Fruit fly (Drosophila melanogaster) whole organism, embryonic: ENCODE results near the gene Spase25.

Source experiments
- Atf6 ChIP-seq: fragments of 200-800 bp; sonication (Bioruptor generic); IDR thresholded peaks from 2 replicates; pipeline ENCODE4 v1.3.6; 2022; ENCODE audit warnings: missing biosample characterization, missing genetic modification characterization
- CG10565 ChIP-seq: fragments of 200-800 bp; sonication (Bioruptor generic); optimal IDR thresholded peaks from 3 replicates; lab custom pipeline; 2016; ENCODE audit warnings: missing biosample characterization, mild to moderate bottlenecking, missing genetic modification characterization
- CG12219 ChIP-seq: fragments of 200-800 bp; sonication (Bioruptor generic); optimal IDR thresholded peaks from 3 replicates; lab custom pipeline; 2018; ENCODE audit warnings: missing biosample characterization, mild to moderate bottlenecking, missing genetic modification characterization
- CG12299 ChIP-seq: fragments of 200-800 bp; sonication (Bioruptor generic); optimal IDR thresholded peaks from 2 replicates; lab custom pipeline; 2018; ENCODE audit warnings: missing biosample characterization, mild to moderate bottlenecking, missing genetic modification characterization
- CG12391 ChIP-seq: fragments of 200-800 bp; sonication (Bioruptor generic); optimal IDR thresholded peaks from 3 replicates; lab custom pipeline; 2018; ENCODE audit warnings: missing biosample characterization, mild to moderate bottlenecking, missing genetic modification characterization, moderate library complexity
- CG13287 ChIP-seq: fragments of 200-800 bp; sonication (Bioruptor generic); IDR thresholded peaks from 2 replicates; pipeline ENCODE4 v1.3.6; 2022; ENCODE audit warnings: missing biosample characterization, missing genetic modification characterization; ENCODE audit not compliant: partially characterized antibody
- CG15073 ChIP-seq: fragments of 200-800 bp; sonication (Bioruptor generic); optimal IDR thresholded peaks from 2 replicates; lab custom pipeline; 2016; ENCODE audit warnings: missing biosample characterization, missing genetic modification characterization
- CG17328 ChIP-seq: fragments of 200-800 bp; sonication (Bioruptor generic); IDR thresholded peaks from 2 replicates; pipeline ENCODE4 v1.3.6; 2022; ENCODE audit warnings: missing biosample characterization, missing genetic modification characterization
- CG18011 ChIP-seq: fragments of 200-800 bp; sonication (Bioruptor generic); optimal IDR thresholded peaks from 2 replicates; lab custom pipeline; 2017; ENCODE audit warnings: missing biosample characterization, missing genetic modification characterization, mild to moderate bottlenecking, moderate library complexity, missing genotype
- CG31365 ChIP-seq: fragments of 200-800 bp; sonication (Bioruptor generic); optimal IDR thresholded peaks from 2 replicates; lab custom pipeline; 2018; ENCODE audit warnings: missing biosample characterization, mild to moderate bottlenecking, missing genetic modification characterization
- CG32767 ChIP-seq: fragments of 200-800 bp; sonication (Bioruptor generic); IDR thresholded peaks from 2 replicates; pipeline ENCODE4 v1.3.6; 2022; ENCODE audit warnings: missing biosample characterization, missing genetic modification characterization
- CG3281 ChIP-seq: fragments of 200-800 bp; sonication (Bioruptor generic); optimal IDR thresholded peaks from 3 replicates; lab custom pipeline; 2017; ENCODE audit warnings: missing biosample characterization, mild to moderate bottlenecking, missing genetic modification characterization
- CG3838 ChIP-seq: fragments of 200-800 bp; sonication (Bioruptor generic); optimal IDR thresholded peaks from 3 replicates; lab custom pipeline; 2016; ENCODE audit warnings: missing biosample characterization, missing genetic modification characterization
- CG5180 ChIP-seq: fragments of 200-800 bp; sonication (Bioruptor generic); optimal IDR thresholded peaks from 3 replicates; lab custom pipeline; 2017; ENCODE audit warnings: missing biosample characterization, missing genetic modification characterization, mild to moderate bottlenecking, moderate library complexity, missing genetic modification reagents
- CG5953 ChIP-seq: fragments of 200-800 bp; sonication (Bioruptor generic); IDR thresholded peaks from 2 replicates; pipeline ENCODE4 v1.3.6; 2022; ENCODE audit warnings: missing biosample characterization, missing genetic modification characterization
- CG8290 ChIP-seq, 3 experiments: fragments of 200-800 bp; sonication (Bioruptor generic); optimal IDR thresholded peaks; 2 replicates each; lab custom pipeline; 2016 to 2019; ENCODE audit warnings: missing biosample characterization in 3 of 3, missing genetic modification characterization in 3 of 3, mild to moderate bottlenecking in 2 of 3, moderate library complexity in 1 of 3
- CrebB ChIP-seq: fragments of 200-800 bp; sonication (Bioruptor generic); optimal IDR thresholded peaks from 3 replicates; lab custom pipeline; 2018; ENCODE audit warnings: missing biosample characterization, mild to moderate bottlenecking, missing genetic modification characterization
- D ChIP-seq, 2 experiments: fragments of 200-800 bp in 1 of 2; fragments of >200 bp in 1 of 2; sonication (Bioruptor generic) in 1 of 2; optimal IDR thresholded peaks; 2 replicates in 1 of 2; 3 replicates in 1 of 2; lab custom pipeline; 2017; ENCODE audit warnings: mild to moderate bottlenecking in 1 of 2, missing biosample characterization in 1 of 2, missing genetic modification characterization in 1 of 2, missing genetic modification reagents in 1 of 2
- Dp ChIP-seq: fragments of 200-800 bp; sonication (Bioruptor generic); optimal IDR thresholded peaks from 2 replicates; lab custom pipeline; 2018; ENCODE audit warnings: missing biosample characterization, mild to moderate bottlenecking, missing genetic modification characterization, moderate library complexity
- Gsc ChIP-seq: fragments of 200-800 bp; sonication (Bioruptor generic); IDR thresholded peaks from 2 replicates; pipeline ENCODE4 v1.3.6; 2022; ENCODE audit warnings: missing biosample characterization, missing genetic modification characterization
- Gug ChIP-seq: fragments of 200-800 bp; sonication (Bioruptor generic); IDR thresholded peaks from 4 replicates; pipeline ENCODE4 v1.3.6; 2022; ENCODE audit warnings: missing biosample characterization, missing genetic modification characterization
- Mad ChIP-seq: fragments of 200-800 bp; sonication (Bioruptor generic); optimal IDR thresholded peaks from 2 replicates; lab custom pipeline; 2016; ENCODE audit warnings: missing biosample characterization, missing genetic modification characterization
- Max ChIP-seq: fragments of 200-800 bp; sonication (Bioruptor generic); optimal IDR thresholded peaks from 2 replicates; lab custom pipeline; 2016; ENCODE audit warnings: missing biosample characterization, mild to moderate bottlenecking, missing genetic modification characterization
- Meics ChIP-seq: fragments of 200-800 bp; sonication (Bioruptor generic); optimal IDR thresholded peaks from 2 replicates; lab custom pipeline; 2017; ENCODE audit warnings: missing biosample characterization, mild to moderate bottlenecking, missing genetic modification characterization
- NC2α ChIP-seq: fragments of 200-800 bp; sonication (Bioruptor generic); optimal IDR thresholded peaks from 2 replicates; lab custom pipeline; 2016; ENCODE audit warnings: missing biosample characterization, missing genetic modification characterization
- Opbp ChIP-seq: fragments of 200-800 bp; sonication (Bioruptor generic); IDR thresholded peaks from 3 replicates; pipeline ENCODE4 v1.3.6; 2022; ENCODE audit warnings: missing biosample characterization, missing genetic modification characterization; ENCODE audit not compliant: partially characterized antibody
- Usf ChIP-seq: fragments of 200-800 bp; sonication (Bioruptor generic); optimal IDR thresholded peaks from 2 replicates; lab custom pipeline; 2017; ENCODE audit warnings: missing genotype, missing biosample characterization, missing genetic modification characterization
- bsh ChIP-seq, 2 experiments: fragments of 200-800 bp; sonication (Bioruptor generic); optimal IDR thresholded peaks; 2 replicates each; lab custom pipeline; 2017 to 2018; ENCODE audit warnings: mild to moderate bottlenecking in 2 of 2, missing biosample characterization in 2 of 2, missing genetic modification characterization in 2 of 2, moderate library complexity in 1 of 2
- cato ChIP-seq: fragments of 200-800 bp; sonication (Bioruptor generic); optimal IDR thresholded peaks from 2 replicates; lab custom pipeline; 2016; ENCODE audit warnings: missing biosample characterization, missing genetic modification characterization, borderline replicate concordance
- chif ChIP-seq, 2 experiments: fragments of 200-800 bp; sonication (Bioruptor generic); optimal IDR thresholded peaks; 3 replicates each; lab custom pipeline; 2016; ENCODE audit warnings: missing biosample characterization in 2 of 2, missing genetic modification characterization in 2 of 2
- cwo ChIP-seq: fragments of 200-800 bp; sonication (Bioruptor generic); optimal IDR thresholded peaks from 3 replicates; lab custom pipeline; 2017; ENCODE audit warnings: missing biosample characterization, missing genetic modification characterization, mild to moderate bottlenecking, moderate library complexity, missing genetic modification reagents
- emc ChIP-seq: fragments of 200-800 bp; sonication (Bioruptor generic); optimal IDR thresholded peaks from 2 replicates; lab custom pipeline; 2016; ENCODE audit warnings: missing biosample characterization, missing genetic modification characterization
- fd64A ChIP-seq: fragments of 200-800 bp; sonication (Bioruptor generic); optimal IDR thresholded peaks from 3 replicates; lab custom pipeline; 2018; ENCODE audit warnings: missing biosample characterization, mild to moderate bottlenecking, missing genetic modification characterization
- fd96Cb ChIP-seq: fragments of 200-800 bp; sonication (Bioruptor generic); optimal IDR thresholded peaks from 2 replicates; lab custom pipeline; 2018; ENCODE audit warnings: missing biosample characterization, mild to moderate bottlenecking, missing genetic modification characterization, moderate library complexity
- gsb ChIP-seq: fragments of 200-800 bp; sonication (Bioruptor generic); IDR thresholded peaks from 2 replicates; pipeline ENCODE4 v1.3.6; 2022; ENCODE audit warnings: missing biosample characterization, missing genetic modification characterization
- ind ChIP-seq: fragments of 200-800 bp; sonication (Bioruptor generic); optimal IDR thresholded peaks from 3 replicates; lab custom pipeline; 2016; ENCODE audit warnings: missing biosample characterization, missing genetic modification characterization
- jigr1 ChIP-seq: fragments of 200-800 bp; sonication (Bioruptor generic); IDR thresholded peaks from 3 replicates; pipeline ENCODE4 v1.3.6; 2022; ENCODE audit warnings: missing biosample characterization, missing genetic modification characterization
- kni ChIP-seq: fragments of 200-800 bp; sonication (Bioruptor generic); optimal IDR thresholded peaks from 3 replicates; lab custom pipeline; 2017; ENCODE audit warnings: mild to moderate bottlenecking, missing biosample characterization, missing genetic modification reagents, missing genetic modification characterization
- mirr ChIP-seq: fragments of 200-800 bp; sonication (Bioruptor generic); optimal IDR thresholded peaks from 3 replicates; lab custom pipeline; 2018; ENCODE audit warnings: missing biosample characterization, mild to moderate bottlenecking, missing genetic modification characterization
- nom ChIP-seq: fragments of 200-800 bp; sonication (Bioruptor generic); optimal IDR thresholded peaks from 2 replicates; lab custom pipeline; 2017; ENCODE audit warnings: missing biosample characterization, missing genetic modification characterization, mild to moderate bottlenecking, moderate library complexity, missing genetic modification reagents
- oc ChIP-seq: fragments of 200-800 bp; sonication (Bioruptor generic); optimal IDR thresholded peaks from 2 replicates; lab custom pipeline; 2018; ENCODE audit warnings: missing biosample characterization, mild to moderate bottlenecking, missing genetic modification characterization, moderate library complexity
- pnt ChIP-seq: fragments of 200-800 bp; sonication (Bioruptor generic); optimal IDR thresholded peaks from 3 replicates; lab custom pipeline; 2016; ENCODE audit warnings: missing biosample characterization, missing genetic modification characterization
- sim ChIP-seq: fragments of 200-800 bp; sonication (Bioruptor generic); IDR thresholded peaks from 2 replicates; pipeline ENCODE4 v1.3.6; 2022; ENCODE audit warnings: missing biosample characterization, missing genetic modification characterization
- sqz ChIP-seq: fragments of 200-800 bp; sonication (Bioruptor generic); optimal IDR thresholded peaks from 3 replicates; lab custom pipeline; 2018; ENCODE audit warnings: missing biosample characterization, mild to moderate bottlenecking, missing genetic modification characterization
- tna ChIP-seq: fragments of 200-800 bp; sonication (Bioruptor generic); IDR thresholded peaks from 2 replicates; pipeline ENCODE4 v1.3.6; 2022; ENCODE audit warnings: missing biosample characterization, missing genetic modification characterization; ENCODE audit not compliant: partially characterized antibody
- toy ChIP-seq: fragments of 200-800 bp; sonication (Bioruptor generic); IDR thresholded peaks from 2 replicates; pipeline ENCODE4 v1.3.6; 2022; ENCODE audit warnings: missing biosample characterization, missing genetic modification characterization

The Spase25 gene

DNA sequence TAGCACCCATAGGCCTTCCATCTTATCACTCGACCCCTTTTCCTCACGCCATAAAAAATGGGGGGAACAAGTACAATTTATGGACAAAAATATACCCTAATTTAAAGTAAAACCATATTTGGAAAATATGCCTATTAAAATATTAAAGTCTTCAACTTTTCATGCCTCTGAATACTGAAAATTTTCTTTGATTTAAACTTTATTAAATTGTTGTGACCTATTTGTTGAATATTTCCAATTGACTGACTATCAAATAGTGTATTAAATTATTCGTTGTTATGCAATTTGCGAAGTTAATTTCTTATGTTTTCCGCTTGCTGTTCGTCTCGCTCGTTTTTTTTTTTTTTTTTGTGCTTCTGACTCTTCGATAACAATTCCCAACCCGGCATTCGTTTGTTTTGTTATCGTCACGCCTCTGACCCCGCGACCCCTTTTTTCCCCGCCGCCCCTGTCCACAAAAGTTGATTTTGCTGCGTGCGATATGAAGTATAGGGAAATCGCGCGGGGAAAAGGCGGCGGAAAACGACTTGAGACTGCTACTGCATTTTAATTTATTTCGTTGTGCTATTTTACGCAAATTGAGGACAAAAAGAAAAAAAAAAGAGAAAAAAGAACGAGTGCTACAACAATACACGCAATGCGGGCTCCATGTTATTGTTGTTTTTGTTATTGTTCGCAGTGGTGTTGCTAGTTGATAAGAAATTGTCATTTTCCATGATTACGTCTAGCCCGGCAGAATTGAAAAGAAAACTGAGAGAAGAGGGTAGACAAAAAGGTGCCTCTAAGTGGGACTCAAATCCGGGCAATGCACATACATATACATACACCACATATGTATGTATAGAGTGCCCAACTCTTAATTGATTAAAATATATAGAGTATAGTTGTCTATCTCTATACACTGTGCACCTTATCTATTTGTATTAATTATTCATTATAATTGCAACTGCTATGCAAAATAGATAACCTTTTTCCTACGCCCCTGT lies 36.8 kb downstream of the Spase25 start (continued):
- TF ChIP-seq CG18011 (GFP tag; lab: Kevin White, UChicago) (no peak), fd64A (GFP tag; lab: Kevin White, UChicago) (no peak), CG12219 (GFP tag; lab: Kevin White, UChicago) (peak; percentile 60), tna (no peak), fd96Cb (peak; percentile 67), Gsc (GFP tag; lab: Robert Waterston, UW) (no peak), CrebB (peak; percentile 1), CG5953 (GFP tag; lab: Robert Waterston, UW) (no peak), gsb (GFP tag; lab: Robert Waterston, UW) (no peak), cato (GFP tag; lab: Kevin White, UChicago) (no peak), mirr (GFP tag; lab: Kevin White, UChicago) (no peak), Dp (GFP tag; lab: Kevin White, UChicago) (no peak), Opbp (no peak), CG12391 (tag; lab: Kevin White, UChicago) (peak; percentile 76), CG10565 (GFP tag; lab: Kevin White, UChicago) (no peak), Gug (GFP tag; lab: Robert Waterston, UW) (no peak), Usf (GFP tag; lab: Kevin White, UChicago) (no peak), CG17328 (GFP tag; lab: Robert Waterston, UW) (peak; percentile 51; the same call in 1 of the 2 replicates), bsh (GFP tag; optimal IDR thresholded peaks at IDR 0.05; lab: Kevin White, UChicago) (peak in 1 of 2 experiments; percentile 82), Max (GFP tag; lab: Kevin White, UChicago) (no peak), CG5180 (GFP tag; lab: Kevin White, UChicago) (peak; percentile 23), oc (tag; lab: Kevin White, UChicago) (peak; percentile 72), CG31365 (tag; lab: Kevin White, UChicago) (no peak), CG32767 (GFP tag; lab: Robert Waterston, UW) (peak; percentile 66), CG8290 (GFP tag; optimal IDR thresholded peaks at IDR 0.05; lab: Kevin White, UChicago) (no peak), CG8290 (tag; optimal IDR thresholded peaks at IDR 0.05; lab: Kevin White, UChicago) (peak in 1 of 2 experiments; percentile 3), jigr1 (GFP tag; lab: Robert Waterston, UW) (no peak), NC2α (GFP tag; lab: Kevin White, UChicago) (no peak), sqz (GFP tag; lab: Kevin White, UChicago) (peak; percentile 76), CG13287 (GFP tag; lab: Robert Waterston, UW) (no peak), CG3281 (peak; percentile 14), Atf6 (peak; percentile 56; the same call in 1 of the 2 replicates), toy (GFP tag; lab: Robert Waterston, UW) (no peak), cwo (GFP tag; lab: Kevin White, UChicago) (peak; percentile 68), emc (GFP tag; lab: Kevin White, UChicago) (no peak), nom (peak; percentile 26), Mad (GFP tag; lab: Kevin White, UChicago) (no peak), Meics (GFP tag; lab: Kevin White, UChicago) (peak; percentile 71), chif (GFP tag; optimal IDR thresholded peaks at IDR 0.05; lab: Kevin White, UChicago) (peak in 1 of 2 experiments; percentile 46), CG3838 (GFP tag; lab: Kevin White, UChicago) (no peak), ind (GFP tag; lab: Kevin White, UChicago) (peak; percentile 56), D (optimal IDR thresholded peaks at IDR 0.05; lab: Kevin White, UChicago) (no peak), D (GFP tag; optimal IDR thresholded peaks at IDR 0.05; lab: Kevin White, UChicago) (peak; percentile 31), sim (GFP tag; lab: Robert Waterston, UW) (0 out of 2 replicates have a peak, but pooled peaks have one; percentile 39), kni (peak; percentile 14), pnt (peak; percentile 0), CG12299 (tag; lab: Kevin White, UChicago) (no peak), CG15073 (GFP tag; lab: Kevin White, UChicago) (no peak)
